Worm (Caenorhabditis elegans) whole organism, L4 larva: ENCODE data around the gene gpx-6.

Experiments used
- T26A8.4 ChIP-seq: fragments of 200-800 bp; sonication (Bioruptor generic); IDR thresholded peaks from 2 replicates; pipeline ENCODE4 v1.3.6; 2022; ENCODE audit warnings: missing genetic modification characterization, missing compliant biosample characterization
- zag-1 ChIP-seq: fragments of 150-350 bp; optimal IDR thresholded peaks from 2 replicates; lab custom pipeline; 2014; ENCODE audit warnings: missing biosample characterization, missing genetic modification characterization

DNA sequence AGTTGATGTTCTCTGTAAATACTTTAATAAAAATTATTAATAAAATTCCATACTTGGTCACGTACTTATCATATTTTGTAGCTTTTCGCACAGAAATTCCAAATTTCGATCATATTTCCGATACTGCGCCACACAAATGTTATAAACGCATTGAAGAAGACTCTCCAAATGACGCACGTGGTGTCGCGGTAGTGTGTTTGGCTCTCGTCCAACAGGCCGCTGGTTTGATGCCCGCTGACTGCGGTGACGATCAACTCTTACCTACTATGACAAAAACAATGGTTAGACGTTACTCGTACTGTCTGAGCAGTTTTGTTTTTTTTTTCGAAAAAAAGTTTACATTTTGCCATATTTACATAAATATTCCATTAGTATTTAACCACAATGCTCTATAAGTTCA is 30.9 kb downstream of the gpx-6 start:
- TF ChIP-seq zag-1 (tag; lab: Kevin White, UChicago) (no peak), T26A8.4 (GFP tag; lab: Robert Waterston, UW) (peak; percentile 80)
